Worm (Caenorhabditis elegans) whole organism, late embryonic: ENCODE data around the gene pqn-96.

ENCODE experiments used
- C38D4.7 ChIP-seq: fragments of 200-800 bp; sonication (Bioruptor generic); optimal IDR thresholded peaks from 2 replicates; lab custom pipeline; 2018; ENCODE audit warnings: mild to moderate bottlenecking, missing genetic modification characterization, moderate library complexity, missing compliant biosample characterization
- F13H6.1 ChIP-seq: sonication (generic microtip); optimal IDR thresholded peaks from 2 replicates; lab custom pipeline; 2016; ENCODE audit warnings: missing genetic modification characterization, missing compliant biosample characterization
- K09A11.1 ChIP-seq: sonication (generic microtip); optimal IDR thresholded peaks from 2 replicates; lab custom pipeline; 2017; ENCODE audit warnings: antibody characterized with exemption, mild to moderate bottlenecking, missing genetic modification characterization, missing compliant biosample characterization; ENCODE audit not compliant: insufficient read depth
- Y22D7AL.16 ChIP-seq: sonication (generic microtip); optimal IDR thresholded peaks from 2 replicates; lab custom pipeline; 2016; ENCODE audit warnings: missing genetic modification characterization, missing compliant biosample characterization
- ahr-1 ChIP-seq: sonication (generic microtip); optimal IDR thresholded peaks from 2 replicates; lab custom pipeline; 2016; ENCODE audit warnings: missing genetic modification characterization, missing compliant biosample characterization
- ceh-18 ChIP-seq: sonication (generic microtip); optimal IDR thresholded peaks from 2 replicates; lab custom pipeline; 2016; ENCODE audit warnings: missing genetic modification characterization, missing compliant biosample characterization
- ceh-19 ChIP-seq: fragments of 200-800 bp; sonication (Bioruptor generic); optimal IDR thresholded peaks from 2 replicates; lab custom pipeline; 2018; ENCODE audit warnings: mild to moderate bottlenecking, missing genetic modification characterization, missing compliant biosample characterization
- ceh-2 ChIP-seq: sonication (generic microtip); optimal IDR thresholded peaks from 2 replicates; lab custom pipeline; 2016; ENCODE audit warnings: missing genotype, missing genetic modification characterization, missing compliant biosample characterization
- ceh-30 ChIP-seq: fragments of 150-350 bp; optimal IDR thresholded peaks from 2 replicates; lab custom pipeline; 2014; ENCODE audit warnings: missing biosample characterization, missing genetic modification characterization
- ceh-31 ChIP-seq: sonication (generic microtip); optimal IDR thresholded peaks from 2 replicates; lab custom pipeline; 2016; ENCODE audit warnings: missing genetic modification characterization, missing compliant biosample characterization
- ceh-48 ChIP-seq: sonication (generic microtip); optimal IDR thresholded peaks from 2 replicates; lab custom pipeline; 2016; ENCODE audit warnings: missing genetic modification characterization, inconsistent platforms, missing compliant biosample characterization
- ceh-6 ChIP-seq: fragments of 200-800 bp; sonication (Bioruptor generic); optimal IDR thresholded peaks from 2 replicates; lab custom pipeline; 2018; ENCODE audit warnings: mild to moderate bottlenecking, missing genetic modification characterization, missing compliant biosample characterization
- che-1 ChIP-seq: sonication (generic microtip); optimal IDR thresholded peaks from 2 replicates; lab custom pipeline; 2016; ENCODE audit warnings: mild to moderate bottlenecking, missing genetic modification characterization, missing compliant biosample characterization
- dmd-4 ChIP-seq: sonication (generic microtip); optimal IDR thresholded peaks from 2 replicates; lab custom pipeline; 2016; ENCODE audit warnings: borderline replicate concordance, missing genetic modification characterization, missing compliant biosample characterization
- elt-2 ChIP-seq: sonication (generic microtip); optimal IDR thresholded peaks from 2 replicates; lab custom pipeline; 2016; ENCODE audit warnings: missing genetic modification reagents, missing genetic modification characterization, missing compliant biosample characterization
- eyg-1 ChIP-seq: sonication (generic microtip); optimal IDR thresholded peaks from 2 replicates; lab custom pipeline; 2016; ENCODE audit warnings: missing genotype, missing genetic modification characterization, missing compliant biosample characterization
- fax-1 ChIP-seq: sonication (generic microtip); optimal IDR thresholded peaks from 2 replicates; lab custom pipeline; 2016; ENCODE audit warnings: missing genotype, missing genetic modification characterization, missing compliant biosample characterization
- fkh-6 ChIP-seq: sonication (generic microtip); optimal IDR thresholded peaks from 2 replicates; lab custom pipeline; 2016; ENCODE audit warnings: missing genetic modification characterization, missing compliant biosample characterization
- gmeb-2 ChIP-seq: sonication (generic microtip); optimal IDR thresholded peaks from 2 replicates; lab custom pipeline; 2016; ENCODE audit warnings: missing genetic modification characterization, inconsistent platforms, missing compliant biosample characterization
- hlh-13 ChIP-seq: fragments of 200-800 bp; sonication (Bioruptor generic); optimal IDR thresholded peaks from 2 replicates; lab custom pipeline; 2018; ENCODE audit warnings: mild to moderate bottlenecking, missing genetic modification characterization, missing compliant biosample characterization
- hlh-15 ChIP-seq: sonication (generic microtip); optimal IDR thresholded peaks from 2 replicates; lab custom pipeline; 2016; ENCODE audit warnings: missing genetic modification characterization, missing compliant biosample characterization
- hlh-30 ChIP-seq: sonication (generic microtip); optimal IDR thresholded peaks from 2 replicates; lab custom pipeline; 2017; ENCODE audit warnings: antibody characterized with exemption, missing genetic modification characterization, missing compliant biosample characterization; ENCODE audit not compliant: insufficient read depth
- hlh-6 ChIP-seq: sonication (generic microtip); optimal IDR thresholded peaks from 2 replicates; lab custom pipeline; 2016; ENCODE audit warnings: missing genotype, missing genetic modification characterization, missing compliant biosample characterization
- lin-11 ChIP-seq: fragments of 200-800 bp; sonication (Bioruptor generic); optimal IDR thresholded peaks from 2 replicates; lab custom pipeline; 2018; ENCODE audit warnings: mild to moderate bottlenecking, missing genetic modification characterization, missing compliant biosample characterization
- madf-2 ChIP-seq: sonication (generic microtip); optimal IDR thresholded peaks from 2 replicates; lab custom pipeline; 2017; ENCODE audit warnings: missing genetic modification characterization, missing compliant biosample characterization
- mec-3 ChIP-seq: sonication (generic microtip); optimal IDR thresholded peaks from 2 replicates; lab custom pipeline; 2016; ENCODE audit warnings: borderline replicate concordance, missing genetic modification characterization, missing compliant biosample characterization
- nfya-1 ChIP-seq: sonication (generic microtip); optimal IDR thresholded peaks from 2 replicates; lab custom pipeline; 2017; ENCODE audit warnings: missing genetic modification characterization, mild to moderate bottlenecking, missing compliant biosample characterization, antibody characterized with exemption, moderate library complexity
- npax-4 ChIP-seq: sonication (generic microtip); optimal IDR thresholded peaks from 2 replicates; lab custom pipeline; 2016; ENCODE audit warnings: missing genetic modification characterization, missing compliant biosample characterization
- odd-2 ChIP-seq: sonication (generic microtip); optimal IDR thresholded peaks from 2 replicates; lab custom pipeline; 2017; ENCODE audit warnings: antibody characterized with exemption, mild to moderate bottlenecking, missing genetic modification characterization, missing compliant biosample characterization
- pag-3 ChIP-seq: sonication (generic microtip); optimal IDR thresholded peaks from 2 replicates; lab custom pipeline; 2016; ENCODE audit warnings: missing compliant biosample characterization, missing genetic modification characterization, borderline replicate concordance
- pat-9 ChIP-seq: fragments of 200-800 bp; sonication (Bioruptor generic); optimal IDR thresholded peaks from 2 replicates; lab custom pipeline; 2018; ENCODE audit warnings: mild to moderate bottlenecking, missing genetic modification characterization, moderate library complexity, missing compliant biosample characterization
- pha-2 ChIP-seq: sonication (generic microtip); optimal IDR thresholded peaks from 2 replicates; lab custom pipeline; 2017; ENCODE audit warnings: mild to moderate bottlenecking, missing genetic modification characterization, missing compliant biosample characterization
- pha-4 ChIP-seq: fragments of 150-350 bp; optimal IDR thresholded peaks from 2 replicates; lab custom pipeline; 2018; ENCODE audit warnings: missing biosample characterization, missing genetic modification reagents, missing genetic modification characterization
- ref-2 ChIP-seq: sonication (generic microtip); optimal IDR thresholded peaks from 2 replicates; lab custom pipeline; 2016; ENCODE audit warnings: missing genetic modification characterization, missing compliant biosample characterization
- rnt-1 ChIP-seq: sonication (generic microtip); optimal IDR thresholded peaks from 2 replicates; lab custom pipeline; 2016; ENCODE audit warnings: missing genetic modification characterization, missing compliant biosample characterization
- sdc-2 ChIP-seq: sonication (generic microtip); optimal IDR thresholded peaks from 2 replicates; lab custom pipeline; 2016; ENCODE audit warnings: missing genotype, missing genetic modification characterization, missing compliant biosample characterization
- sox-2 ChIP-seq: fragments of 200-800 bp; sonication (Bioruptor generic); IDR thresholded peaks from 2 replicates; pipeline ENCODE4 v1.3.6; 2022; ENCODE audit warnings: missing genetic modification reagents, missing genetic modification characterization, missing compliant biosample characterization
- syd-9 ChIP-seq: sonication (generic microtip); optimal IDR thresholded peaks from 2 replicates; lab custom pipeline; 2016; ENCODE audit warnings: mild to moderate bottlenecking, missing genetic modification characterization, moderate library complexity, missing compliant biosample characterization
- tbx-2 ChIP-seq: sonication (generic microtip); optimal IDR thresholded peaks from 2 replicates; lab custom pipeline; 2016; ENCODE audit warnings: missing genetic modification characterization, missing compliant biosample characterization
- tbx-7 ChIP-seq: sonication (generic microtip); optimal IDR thresholded peaks from 2 replicates; lab custom pipeline; 2016; ENCODE audit warnings: missing genotype, missing genetic modification characterization, missing compliant biosample characterization
- ttx-3 ChIP-seq: sonication (generic microtip); optimal IDR thresholded peaks from 2 replicates; lab custom pipeline; 2016; ENCODE audit warnings: missing genetic modification reagents, missing genetic modification characterization, missing compliant biosample characterization
- unc-3 ChIP-seq, 2 experiments: fragments of 200-800 bp in 1 of 2; sonication (Bioruptor generic) in 1 of 2; sonication (generic microtip) in 1 of 2; conservative IDR thresholded peaks in 1 of 2; optimal IDR thresholded peaks in 1 of 2; 2 replicates each; pipeline versions ENCODE4 v1.3.6 to Lab custom; 2016 to 2022; ENCODE audit warnings: missing compliant biosample characterization in 2 of 2, missing genetic modification characterization in 2 of 2, missing genetic modification reagents in 1 of 2
- unc-42 ChIP-seq: sonication (generic microtip); optimal IDR thresholded peaks from 2 replicates; lab custom pipeline; 2016; ENCODE audit warnings: missing genotype, missing genetic modification characterization, missing compliant biosample characterization
- unc-55 ChIP-seq: sonication (generic microtip); optimal IDR thresholded peaks from 2 replicates; lab custom pipeline; 2017; ENCODE audit warnings: missing biosample characterization, missing genetic modification reagents, missing genetic modification characterization
- zip-5 ChIP-seq: sonication (generic microtip); optimal IDR thresholded peaks from 2 replicates; lab custom pipeline; 2016; ENCODE audit warnings: missing genetic modification characterization, missing compliant biosample characterization

pqn-96 gene

ce11 chrIII:8425076-8425475 is 14.1 kb downstream of the pqn-96 start (continued):
- TF ChIP-seq ceh-31 (tag; lab: Kevin White, UChicago) = peak; percentile 59
- TF ChIP-seq ceh-18 (tag; lab: Kevin White, UChicago) = peak; percentile 59

ce11 chrIII:8417968-8418267 is 21.3 kb downstream of the pqn-96 start, which contains the start of gene sor-1:
sor-1 (plus strand) TSS chrIII:8418168.
- no peak for TF ChIP-seq hlh-6 (tag; lab: Kevin White, UChicago)
- TF ChIP-seq npax-4 (tag; lab: Kevin White, UChicago) = no peak
- TF ChIP-seq fax-1 (tag; lab: Kevin White, UChicago) = no peak
- TF ChIP-seq nfya-1 (tag; lab: Kevin White, UChicago) = no peak
- TF ChIP-seq gmeb-2 (tag; lab: Kevin White, UChicago) = no peak
- TF ChIP-seq mec-3 (tag; lab: Kevin White, UChicago) = no peak

ce11 chrIII:8417192-8417967 is 21.8 kb downstream of the pqn-96 start:
- TF ChIP-seq eyg-1 (tag; lab: Kevin White, UChicago) (peak; percentile 70), unc-3 (GFP tag; conservative IDR thresholded peaks at IDR 0.05; lab: Robert Waterston, UW) (no peak), unc-3 (tag; optimal IDR thresholded peaks at IDR 0.05; lab: Kevin White, UChicago) (peak; percentile 1), ceh-19 (peak; percentile 5), ceh-30 (tag; lab: Kevin White, UChicago) (no peak), che-1 (no peak), hlh-15 (tag; lab: Kevin White, UChicago) (no peak), unc-42 (tag; lab: Kevin White, UChicago) (peak; percentile 78), fkh-6 (tag; lab: Kevin White, UChicago) (no peak), ceh-31 (tag; lab: Kevin White, UChicago) (peak; percentile 95), ceh-6 (GFP tag; lab: Kevin White, UChicago) (peak; percentile 18), rnt-1 (tag; lab: Kevin White, UChicago) (peak; percentile 54), syd-9 (peak; percentile 76), K09A11.1 (tag; lab: Kevin White, UChicago) (no peak), dmd-4 (tag; lab: Kevin White, UChicago) (peak; percentile 1), elt-2 (tag; lab: Kevin White, UChicago) (peak; percentile 35), unc-55 (GFP tag; lab: Kevin White, UChicago) (peak; percentile 98), sdc-2 (tag; lab: Kevin White, UChicago) (peak; percentile 25), pha-2 (tag; lab: Kevin White, UChicago) (peak; percentile 83), pha-4 (tag; lab: Kevin White, UChicago) (no peak), gmeb-2 (tag; lab: Kevin White, UChicago) (peak; percentile 35), ceh-18 (tag; lab: Kevin White, UChicago) (peak; percentile 98), nfya-1 (tag; lab: Kevin White, UChicago) (peak; percentile 100), hlh-13 (GFP tag; lab: Kevin White, UChicago) (no peak), tbx-2 (peak; percentile 77), pag-3 (peak; percentile 29), ahr-1 (tag; lab: Kevin White, UChicago) (no peak), Y22D7AL.16 (tag; lab: Kevin White, UChicago) (peak; percentile 6), ceh-48 (peak; percentile 66), npax-4 (tag; lab: Kevin White, UChicago) (no peak), pat-9 (tag; lab: Kevin White, UChicago) (peak; percentile 2), sox-2 (GFP tag; lab: Robert Waterston, UW) (peak; percentile 61), lin-11 (no peak), hlh-30 (tag; lab: Kevin White, UChicago) (peak; percentile 70), ttx-3 (tag; lab: Kevin White, UChicago) (peak; percentile 19), zip-5 (no peak), ref-2 (tag; lab: Kevin White, UChicago) (peak; percentile 65), F13H6.1 (tag; lab: Kevin White, UChicago) (peak; percentile 48), madf-2 (tag; lab: Kevin White, UChicago) (no peak), C38D4.7 (GFP tag; lab: Kevin White, UChicago) (no peak), tbx-7 (tag; lab: Kevin White, UChicago) (no peak), odd-2 (tag; lab: Kevin White, UChicago) (no peak), ceh-2 (peak; percentile 41)
